Fruit fly (Drosophila melanogaster) whole organism, embryonic: ENCODE results near the gene fzo.

ENCODE experiments used
- CG1024 ChIP-seq: fragments of 200-800 bp; sonication (Bioruptor generic); IDR thresholded peaks from 2 replicates; pipeline ENCODE4 v1.3.6; 2022; ENCODE audit warnings: missing biosample characterization, missing genetic modification characterization
- CG10274 ChIP-seq: fragments of 200-800 bp; sonication (Bioruptor generic); optimal IDR thresholded peaks from 3 replicates; lab custom pipeline; 2017; ENCODE audit warnings: missing biosample characterization, mild to moderate bottlenecking, missing genetic modification characterization
- CG10565 ChIP-seq: fragments of 200-800 bp; sonication (Bioruptor generic); optimal IDR thresholded peaks from 3 replicates; lab custom pipeline; 2016; ENCODE audit warnings: missing biosample characterization, mild to moderate bottlenecking, missing genetic modification characterization
- CG11456 ChIP-seq: fragments of 200-800 bp; sonication (Bioruptor generic); IDR thresholded peaks from 3 replicates; pipeline ENCODE4 v1.3.6; 2022; ENCODE audit warnings: missing biosample characterization, missing genetic modification characterization
- CG11504 ChIP-seq: fragments of 200-800 bp; sonication (Bioruptor generic); optimal IDR thresholded peaks from 3 replicates; lab custom pipeline; 2019; ENCODE audit warnings: missing biosample characterization, mild to moderate bottlenecking, missing genetic modification characterization, moderate library complexity
- CG11723 ChIP-seq: fragments of 200-800 bp; sonication (Bioruptor generic); optimal IDR thresholded peaks from 2 replicates; lab custom pipeline; 2017; ENCODE audit warnings: missing biosample characterization, mild to moderate bottlenecking, missing genetic modification characterization
- CG12942 ChIP-seq: fragments of 200-800 bp; sonication (Bioruptor generic); optimal IDR thresholded peaks from 3 replicates; lab custom pipeline; 2016; ENCODE audit warnings: missing biosample characterization, missing genetic modification characterization
- CG14667 ChIP-seq: fragments of 200-800 bp; sonication (Bioruptor generic); IDR thresholded peaks from 2 replicates; pipeline ENCODE4 v1.3.6; 2022; ENCODE audit warnings: missing biosample characterization, missing genetic modification characterization
- CG16815 ChIP-seq: fragments of 200-800 bp; sonication (Bioruptor generic); optimal IDR thresholded peaks from 3 replicates; lab custom pipeline; 2017; ENCODE audit warnings: missing biosample characterization, mild to moderate bottlenecking, missing genetic modification characterization
- CG17186 ChIP-seq: fragments of 200-800 bp; sonication (Bioruptor generic); optimal IDR thresholded peaks from 3 replicates; lab custom pipeline; 2017; ENCODE audit warnings: missing biosample characterization, missing genetic modification reagents, missing genetic modification characterization
- CG17328 ChIP-seq: fragments of 200-800 bp; sonication (Bioruptor generic); IDR thresholded peaks from 2 replicates; pipeline ENCODE4 v1.3.6; 2022; ENCODE audit warnings: missing biosample characterization, missing genetic modification characterization
- CG2889 ChIP-seq: fragments of 200-800 bp; sonication (Bioruptor generic); IDR thresholded peaks from 3 replicates; pipeline ENCODE4 v1.3.6; 2022; ENCODE audit warnings: missing biosample characterization, missing genetic modification characterization
- CG42726 ChIP-seq: fragments of 200-800 bp; sonication (Bioruptor generic); IDR thresholded peaks from 2 replicates; pipeline ENCODE4 v1.3.6; 2022; ENCODE audit warnings: missing biosample characterization, missing genetic modification characterization; ENCODE audit not compliant: partially characterized antibody
- CG6254 ChIP-seq: fragments of 200-800 bp; sonication (Bioruptor generic); optimal IDR thresholded peaks from 3 replicates; lab custom pipeline; 2017; ENCODE audit warnings: mild to moderate bottlenecking, missing biosample characterization, missing genetic modification reagents, missing genetic modification characterization
- CG7556 ChIP-seq: fragments of 200-800 bp; sonication (Bioruptor generic); optimal IDR thresholded peaks from 2 replicates; lab custom pipeline; 2017; ENCODE audit warnings: missing biosample characterization, mild to moderate bottlenecking, missing genetic modification characterization
- CG7839 ChIP-seq: fragments of 200-800 bp; sonication (Bioruptor generic); optimal IDR thresholded peaks from 3 replicates; lab custom pipeline; 2018; ENCODE audit warnings: missing biosample characterization, mild to moderate bottlenecking, missing genetic modification characterization, moderate library complexity
- CG8359 ChIP-seq: fragments of 200-800 bp; sonication (Bioruptor generic); optimal IDR thresholded peaks from 2 replicates; lab custom pipeline; 2017; ENCODE audit warnings: missing biosample characterization, mild to moderate bottlenecking, missing genetic modification characterization, borderline replicate concordance
- CG9932 ChIP-seq: fragments of 200-800 bp; sonication (Bioruptor generic); IDR thresholded peaks from 2 replicates; pipeline ENCODE4 v1.3.6; 2022; ENCODE audit warnings: missing biosample characterization, missing genetic modification characterization
- D ChIP-seq, 2 experiments: fragments of 200-800 bp in 1 of 2; fragments of >200 bp in 1 of 2; sonication (Bioruptor generic) in 1 of 2; optimal IDR thresholded peaks; 2 replicates in 1 of 2; 3 replicates in 1 of 2; lab custom pipeline; 2017; ENCODE audit warnings: mild to moderate bottlenecking in 1 of 2, missing biosample characterization in 1 of 2, missing genetic modification characterization in 1 of 2, missing genetic modification reagents in 1 of 2
- Gsc ChIP-seq: fragments of 200-800 bp; sonication (Bioruptor generic); IDR thresholded peaks from 2 replicates; pipeline ENCODE4 v1.3.6; 2022; ENCODE audit warnings: missing biosample characterization, missing genetic modification characterization
- HLH4C ChIP-seq: fragments of 200-800 bp; sonication (Bioruptor generic); IDR thresholded peaks from 3 replicates; pipeline ENCODE4 v1.3.6; 2022; ENCODE audit warnings: missing biosample characterization, missing genetic modification characterization; ENCODE audit not compliant: partially characterized antibody
- HmgD ChIP-seq: fragments of 200-800 bp; sonication (Bioruptor generic); optimal IDR thresholded peaks from 3 replicates; lab custom pipeline; 2016; ENCODE audit warnings: missing biosample characterization, missing genetic modification characterization
- Hmr ChIP-seq: fragments of 200-800 bp; sonication (Bioruptor generic); optimal IDR thresholded peaks from 3 replicates; lab custom pipeline; 2017; ENCODE audit warnings: mild to moderate bottlenecking, missing biosample characterization, missing genetic modification reagents, missing genetic modification characterization
- Hr78 ChIP-seq, 2 experiments: fragments of 200-800 bp in 1 of 2; fragments of >200 bp in 1 of 2; sonication (Bioruptor generic) in 1 of 2; optimal IDR thresholded peaks; 2 replicates each; lab custom pipeline; 2017 to 2019; ENCODE audit warnings: missing biosample characterization in 2 of 2, missing genetic modification characterization in 2 of 2, mild to moderate bottlenecking in 1 of 2, moderate library complexity in 1 of 2
- Oli ChIP-seq: fragments of 200-800 bp; sonication (Bioruptor generic); optimal IDR thresholded peaks from 2 replicates; lab custom pipeline; 2018; ENCODE audit warnings: missing biosample characterization, mild to moderate bottlenecking, missing genetic modification characterization, moderate library complexity
- Rfx ChIP-seq: fragments of 200-800 bp; sonication (Bioruptor generic); IDR thresholded peaks from 2 replicates; pipeline ENCODE4 v1.3.6; 2022; ENCODE audit warnings: missing biosample characterization, missing genetic modification characterization
- Sox102F ChIP-seq: fragments of 200-800 bp; sonication (Bioruptor generic); optimal IDR thresholded peaks from 2 replicates; lab custom pipeline; 2018; ENCODE audit warnings: missing biosample characterization, mild to moderate bottlenecking, missing genetic modification characterization, moderate library complexity
- Sry-δ ChIP-seq: fragments of 200-800 bp; sonication (Bioruptor generic); optimal IDR thresholded peaks from 2 replicates; lab custom pipeline; 2016; ENCODE audit warnings: missing biosample characterization, missing genetic modification characterization
- abd-A ChIP-seq: fragments of 200-800 bp; sonication (Bioruptor generic); optimal IDR thresholded peaks from 3 replicates; lab custom pipeline; 2019; ENCODE audit warnings: missing biosample characterization, mild to moderate bottlenecking, missing genetic modification characterization, moderate library complexity
- ap ChIP-seq: fragments of 200-800 bp; sonication (Bioruptor generic); IDR thresholded peaks from 2 replicates; pipeline ENCODE4 v1.3.6; 2022; ENCODE audit warnings: missing biosample characterization, missing genetic modification characterization
- ci ChIP-seq: fragments of 200-800 bp; sonication (Bioruptor generic); IDR thresholded peaks from 3 replicates; pipeline ENCODE4 v1.3.6; 2022; ENCODE audit warnings: missing biosample characterization, missing genetic modification characterization
- crol ChIP-seq: fragments of 200-800 bp; sonication (Bioruptor generic); IDR thresholded peaks from 2 replicates; pipeline ENCODE4 v1.3.6; 2022; ENCODE audit warnings: missing biosample characterization, missing genetic modification characterization
- dan ChIP-seq: fragments of 200-800 bp; sonication (Bioruptor generic); IDR thresholded peaks from 2 replicates; pipeline ENCODE4 v1.3.6; 2022; ENCODE audit warnings: missing biosample characterization, missing genetic modification characterization
- eve ChIP-seq, 2 experiments: fragments of >200 bp; optimal IDR thresholded peaks; 2 replicates each; lab custom pipeline; 2017; ENCODE audit warnings: missing biosample characterization in 2 of 2, missing genetic modification characterization in 2 of 2
- fd3F ChIP-seq: fragments of 200-800 bp; sonication (Bioruptor generic); optimal IDR thresholded peaks from 2 replicates; lab custom pipeline; 2018; ENCODE audit warnings: missing biosample characterization, mild to moderate bottlenecking, missing genetic modification characterization, moderate library complexity
- gcm ChIP-seq: fragments of 200-800 bp; sonication (Bioruptor generic); optimal IDR thresholded peaks from 2 replicates; lab custom pipeline; 2019; ENCODE audit warnings: missing biosample characterization, mild to moderate bottlenecking, missing genetic modification characterization, moderate library complexity
- kni ChIP-seq: fragments of 200-800 bp; sonication (Bioruptor generic); optimal IDR thresholded peaks from 3 replicates; lab custom pipeline; 2017; ENCODE audit warnings: mild to moderate bottlenecking, missing biosample characterization, missing genetic modification reagents, missing genetic modification characterization
- luna ChIP-seq: fragments of 200-800 bp; sonication (Bioruptor generic); optimal IDR thresholded peaks from 2 replicates; lab custom pipeline; 2016; ENCODE audit warnings: missing biosample characterization, missing genetic modification characterization
- pb ChIP-seq: fragments of 200-800 bp; sonication (Bioruptor generic); optimal IDR thresholded peaks from 3 replicates; lab custom pipeline; 2016; ENCODE audit warnings: missing biosample characterization, missing genetic modification characterization
- pros ChIP-seq: fragments of 200-800 bp; sonication (Bioruptor generic); optimal IDR thresholded peaks from 3 replicates; lab custom pipeline; 2019; ENCODE audit warnings: missing biosample characterization, mild to moderate bottlenecking, missing genetic modification characterization, moderate library complexity
- ro ChIP-seq: fragments of 200-800 bp; sonication (Bioruptor generic); IDR thresholded peaks from 2 replicates; pipeline ENCODE4 v1.3.6; 2022; ENCODE audit warnings: missing biosample characterization, missing genetic modification characterization
- run ChIP-seq: fragments of 200-800 bp; sonication (Bioruptor generic); optimal IDR thresholded peaks from 3 replicates; lab custom pipeline; 2018; ENCODE audit warnings: missing biosample characterization, mild to moderate bottlenecking, missing genetic modification characterization
- seq ChIP-seq: fragments of 200-800 bp; sonication (Bioruptor generic); IDR thresholded peaks from 2 replicates; pipeline ENCODE4 v1.3.6; 2022; ENCODE audit warnings: missing biosample characterization, missing genetic modification characterization
- sima ChIP-seq: fragments of 200-800 bp; sonication (Bioruptor generic); optimal IDR thresholded peaks from 2 replicates; lab custom pipeline; 2016; ENCODE audit warnings: missing biosample characterization, missing genetic modification characterization
- sisA ChIP-seq: fragments of 200-800 bp; sonication (Bioruptor generic); IDR thresholded peaks from 2 replicates; pipeline ENCODE4 v1.3.6; 2022; ENCODE audit warnings: missing biosample characterization, missing genetic modification characterization
- slou ChIP-seq: fragments of 200-800 bp; sonication (Bioruptor generic); optimal IDR thresholded peaks from 3 replicates; lab custom pipeline; 2016; ENCODE audit warnings: missing biosample characterization, missing genetic modification characterization
- ssp ChIP-seq: fragments of 200-800 bp; sonication (Bioruptor generic); IDR thresholded peaks from 2 replicates; pipeline ENCODE4 v1.3.6; 2022; ENCODE audit warnings: missing biosample characterization, missing genetic modification characterization
- tin ChIP-seq: fragments of 200-800 bp; sonication (Bioruptor generic); optimal IDR thresholded peaks from 3 replicates; lab custom pipeline; 2016; ENCODE audit warnings: missing biosample characterization, missing genetic modification characterization
- zf30C ChIP-seq: fragments of 200-800 bp; sonication (Bioruptor generic); optimal IDR thresholded peaks from 3 replicates; lab custom pipeline; 2018; ENCODE audit warnings: missing biosample characterization, mild to moderate bottlenecking, missing genetic modification characterization

Gene fzo

DNA sequence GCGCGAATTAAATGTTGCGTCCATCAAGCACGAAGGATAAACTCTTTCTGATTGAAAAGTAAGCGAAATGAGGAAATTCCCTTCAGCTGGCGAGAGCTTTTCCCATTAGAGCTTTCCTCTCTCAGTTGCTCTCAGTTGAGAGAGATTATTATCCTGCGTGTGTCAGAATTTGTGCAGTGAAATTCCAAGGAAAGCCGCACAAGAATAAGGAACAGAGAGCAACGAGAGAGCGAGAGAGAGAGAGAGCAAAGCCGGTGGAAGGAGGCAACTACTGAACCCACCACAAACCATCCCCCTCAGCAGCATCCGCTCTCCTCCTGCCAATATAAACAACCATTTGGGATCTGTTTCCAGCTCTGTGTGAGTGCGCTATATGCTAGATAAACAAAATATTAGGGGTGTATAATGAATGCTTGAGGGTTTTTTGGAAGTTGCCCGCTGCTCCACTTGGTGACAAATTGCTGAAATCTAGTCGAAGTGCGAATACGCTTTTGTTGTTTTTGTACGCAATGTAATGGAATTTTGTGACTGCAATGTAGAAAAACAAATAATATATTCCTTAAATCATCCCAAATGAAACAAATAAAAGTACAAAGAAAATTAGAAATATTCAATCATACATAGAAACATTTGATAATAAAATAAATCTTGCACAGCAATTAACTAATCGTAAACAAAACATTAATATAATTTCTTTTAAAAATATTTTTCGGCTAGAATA is 45.2 kb upstream of the fzo start, which contains the start of gene CG4467 (continued):
- TF ChIP-seq sisA (GFP tag; lab: Robert Waterston, UW): no peak
- no peak for TF ChIP-seq CG11456 (GFP tag; lab: Robert Waterston, UW)
- TF ChIP-seq CG17186 (GFP tag; lab: Kevin White, UChicago): no peak
- no peak for TF ChIP-seq ssp (GFP tag; lab: Robert Waterston, UW)
- no peak for TF ChIP-seq dan (GFP tag; lab: Robert Waterston, UW)
- 0 out of 3 replicates have a peak, but pooled peaks have one; percentile 29 for TF ChIP-seq ci (GFP tag; lab: Robert Waterston, UW)
- TF ChIP-seq CG14667 (GFP tag; lab: Robert Waterston, UW): no peak
- 0 out of 2 replicates have a peak, but pooled peaks have one; percentile 16 for TF ChIP-seq CG9932
- TF ChIP-seq seq (GFP tag; lab: Robert Waterston, UW): peak; percentile 84; the same call in 1 of the 2 replicates
- no peak for TF ChIP-seq ro
- TF ChIP-seq CG11723 (GFP tag; lab: Kevin White, UChicago): no peak
- TF ChIP-seq CG7556: peak; percentile 4
- TF ChIP-seq gcm: no peak
- TF ChIP-seq CG11504 (tag; lab: Kevin White, UChicago): no peak
- TF ChIP-seq Sry-δ (GFP tag; lab: Kevin White, UChicago): no peak
- no peak for TF ChIP-seq CG8359 (GFP tag; lab: Kevin White, UChicago)
- TF ChIP-seq CG7839: no peak
- TF ChIP-seq tin (GFP tag; lab: Kevin White, UChicago): no peak
- TF ChIP-seq CG42726 (GFP tag; lab: Robert Waterston, UW): peak; percentile 48; the same call in 1 of the 2 replicates
- no peak for TF ChIP-seq sima (GFP tag; lab: Kevin White, UChicago)
- TF ChIP-seq crol (GFP tag; lab: Robert Waterston, UW): peak; percentile 61; the same call in 1 of the 2 replicates
- peak; percentile 97 for TF ChIP-seq pros (GFP tag; lab: Kevin White, UChicago)
- no peak for TF ChIP-seq Sox102F (GFP tag; lab: Kevin White, UChicago)
- TF ChIP-seq CG16815 (GFP tag; lab: Kevin White, UChicago): no peak
- no peak for TF ChIP-seq fd3F (GFP tag; lab: Kevin White, UChicago)
- TF ChIP-seq CG17328 (GFP tag; lab: Robert Waterston, UW): no peak
- no peak for TF ChIP-seq CG6254 (GFP tag; lab: Kevin White, UChicago)
- TF ChIP-seq luna (GFP tag; lab: Kevin White, UChicago): no peak
- peak; percentile 95 for TF ChIP-seq abd-A
- no peak for TF ChIP-seq ap (GFP tag; lab: Robert Waterston, UW)
- TF ChIP-seq CG1024: no peak
- no peak for TF ChIP-seq D (optimal IDR thresholded peaks at IDR 0.05; lab: Kevin White, UChicago)
- no peak for TF ChIP-seq D (GFP tag; optimal IDR thresholded peaks at IDR 0.05; lab: Kevin White, UChicago)
- no peak for TF ChIP-seq eve (GFP tag; optimal IDR thresholded peaks at IDR 0.05; lab: Kevin White, UChicago)
- peak; percentile 37 for TF ChIP-seq kni
- TF ChIP-seq Rfx (GFP tag; lab: Robert Waterston, UW): peak; percentile 5; the same call in 1 of the 2 replicates
- peak; percentile 14 for TF ChIP-seq CG10274 (GFP tag; lab: Kevin White, UChicago)
- TF ChIP-seq Gsc (GFP tag; lab: Robert Waterston, UW): no peak
- no peak for TF ChIP-seq slou (GFP tag; lab: Kevin White, UChicago)
- no peak for TF ChIP-seq HLH4C (GFP tag; lab: Robert Waterston, UW)
- no peak for TF ChIP-seq CG10565 (GFP tag; lab: Kevin White, UChicago)
- no peak for TF ChIP-seq CG2889 (GFP tag; lab: Robert Waterston, UW)
- TF ChIP-seq pb (GFP tag; lab: Kevin White, UChicago): no peak
- TF ChIP-seq Oli (tag; lab: Kevin White, UChicago): no peak
- TF ChIP-seq HmgD (GFP tag; lab: Kevin White, UChicago): peak; percentile 25
- peak; percentile 29 for TF ChIP-seq Hmr (GFP tag; lab: Kevin White, UChicago)
- TF ChIP-seq run: no peak
- no peak for TF ChIP-seq CG12942
- TF ChIP-seq Hr78 (GFP tag; optimal IDR thresholded peaks at IDR 0.05; lab: Kevin White, UChicago): no peak
- TF ChIP-seq zf30C (GFP tag; lab: Kevin White, UChicago): no peak
